Fruit fly (Drosophila melanogaster) whole organism, prepupa: ENCODE measurements around the gene HSPBAP1.

ENCODE experiments used
- CG10669 ChIP-seq: fragments of 200-800 bp; sonication (Bioruptor generic); optimal IDR thresholded peaks from 3 replicates; lab custom pipeline; 2018; ENCODE audit warnings: missing biosample characterization, mild to moderate bottlenecking, missing genetic modification characterization, moderate library complexity
- CG11762 ChIP-seq: fragments of 200-800 bp; sonication (Bioruptor generic); optimal IDR thresholded peaks from 3 replicates; lab custom pipeline; 2016; ENCODE audit warnings: missing biosample characterization, missing genetic modification characterization; ENCODE audit not compliant: insufficient read depth
- CG15336 ChIP-seq: fragments of 200-800 bp; sonication (Bioruptor generic); IDR thresholded peaks from 2 replicates; pipeline ENCODE4 v1.3.6; 2022; ENCODE audit warnings: missing biosample characterization, missing genetic modification characterization
- CG1621 ChIP-seq: fragments of 200-800 bp; sonication (Bioruptor generic); optimal IDR thresholded peaks from 3 replicates; lab custom pipeline; 2018; ENCODE audit warnings: missing biosample characterization, mild to moderate bottlenecking, missing genetic modification characterization
- CG3032 ChIP-seq: fragments of 200-800 bp; optimal IDR thresholded peaks from 2 replicates; lab custom pipeline; 2019; ENCODE audit warnings: missing biosample characterization, mild to moderate bottlenecking, missing genetic modification characterization, moderate library complexity
- CG32006 ChIP-seq: fragments of 200-800 bp; sonication (Bioruptor generic); optimal IDR thresholded peaks from 3 replicates; lab custom pipeline; 2017; ENCODE audit warnings: missing biosample characterization, mild to moderate bottlenecking, missing genetic modification characterization
- CG3919 ChIP-seq: fragments of 200-800 bp; sonication (Bioruptor generic); optimal IDR thresholded peaks from 3 replicates; lab custom pipeline; 2016; ENCODE audit warnings: missing biosample characterization, missing genetic modification characterization
- CG4318 ChIP-seq: fragments of 200-800 bp; sonication (Bioruptor generic); optimal IDR thresholded peaks from 3 replicates; lab custom pipeline; 2017; ENCODE audit warnings: missing biosample characterization, mild to moderate bottlenecking, missing genetic modification characterization
- CG6163 ChIP-seq: fragments of 200-800 bp; sonication (Bioruptor generic); IDR thresholded peaks from 3 replicates; pipeline ENCODE4 v1.3.6; 2022; ENCODE audit warnings: missing biosample characterization, missing genetic modification characterization
- CG6276 ChIP-seq: fragments of 200-800 bp; sonication (Bioruptor generic); optimal IDR thresholded peaks from 2 replicates; lab custom pipeline; 2017; ENCODE audit warnings: missing biosample characterization, mild to moderate bottlenecking, missing genetic modification characterization
- CG6854 ChIP-seq: fragments of 200-800 bp; sonication (Bioruptor generic); optimal IDR thresholded peaks from 2 replicates; lab custom pipeline; 2017; ENCODE audit warnings: missing biosample characterization, mild to moderate bottlenecking, missing genetic modification characterization
- CG8119 ChIP-seq: fragments of 200-800 bp; sonication (Bioruptor generic); IDR thresholded peaks from 3 replicates; pipeline ENCODE4 v1.3.6; 2022; ENCODE audit warnings: missing biosample characterization, missing genetic modification characterization
- CG8319 ChIP-seq: fragments of 200-800 bp; sonication (Bioruptor generic); optimal IDR thresholded peaks from 3 replicates; lab custom pipeline; 2016; ENCODE audit warnings: missing biosample characterization, missing genetic modification characterization
- CG8632 ChIP-seq: fragments of 200-800 bp; sonication (Bioruptor generic); optimal IDR thresholded peaks from 3 replicates; lab custom pipeline; 2016; ENCODE audit warnings: missing biosample characterization, missing genetic modification characterization
- Eip75B ChIP-seq: fragments of 200-800 bp; sonication (Bioruptor generic); optimal IDR thresholded peaks from 3 replicates; lab custom pipeline; 2016; ENCODE audit warnings: missing biosample characterization, missing genetic modification characterization
- Eip78C ChIP-seq: fragments of 200-800 bp; sonication (Bioruptor generic); peaks from one replicate; lab custom pipeline; 2016; ENCODE audit warnings: missing biosample characterization, missing genetic modification characterization
- Eip93F ChIP-seq: fragments of 200-800 bp; sonication (Bioruptor generic); optimal IDR thresholded peaks from 2 replicates; lab custom pipeline; 2016; ENCODE audit warnings: missing biosample characterization, mild to moderate bottlenecking, missing genetic modification characterization
- Ets21C ChIP-seq: fragments of 200-800 bp; sonication (Bioruptor generic); optimal IDR thresholded peaks from 3 replicates; lab custom pipeline; 2016; ENCODE audit warnings: missing biosample characterization, missing genetic modification characterization
- Ets96B ChIP-seq: fragments of 200-800 bp; optimal IDR thresholded peaks from 2 replicates; lab custom pipeline; 2019; ENCODE audit warnings: missing biosample characterization, mild to moderate bottlenecking, missing genetic modification characterization, moderate library complexity
- Gug ChIP-seq: fragments of 200-800 bp; sonication (Bioruptor generic); IDR thresholded peaks from 2 replicates; pipeline ENCODE4 v1.3.6; 2022; ENCODE audit warnings: missing biosample characterization, missing genetic modification characterization
- Hr39 ChIP-seq: fragments of 200-800 bp; sonication (Bioruptor generic); optimal IDR thresholded peaks from 2 replicates; lab custom pipeline; 2016; ENCODE audit warnings: missing biosample characterization, missing genetic modification characterization
- Hr4 ChIP-seq: fragments of 200-800 bp; sonication (Bioruptor generic); optimal IDR thresholded peaks from 3 replicates; lab custom pipeline; 2016; ENCODE audit warnings: missing biosample characterization, missing genetic modification characterization
- Lpt ChIP-seq: fragments of 200-800 bp; sonication (Bioruptor generic); optimal IDR thresholded peaks from 3 replicates; lab custom pipeline; 2016; ENCODE audit warnings: missing biosample characterization, missing genetic modification characterization
- Met ChIP-seq: fragments of 200-800 bp; sonication (Bioruptor generic); optimal IDR thresholded peaks from 3 replicates; lab custom pipeline; 2016; ENCODE audit warnings: missing biosample characterization, missing genetic modification characterization
- OdsH ChIP-seq: fragments of 200-800 bp; sonication (Bioruptor generic); optimal IDR thresholded peaks from 3 replicates; lab custom pipeline; 2016; ENCODE audit warnings: missing biosample characterization, missing genetic modification characterization
- Smox ChIP-seq: fragments of 200-800 bp; sonication (Bioruptor generic); optimal IDR thresholded peaks from 3 replicates; lab custom pipeline; 2016; ENCODE audit warnings: missing biosample characterization, missing genetic modification characterization
- achi ChIP-seq: fragments of 200-800 bp; sonication (Bioruptor generic); optimal IDR thresholded peaks from 3 replicates; lab custom pipeline; 2016; ENCODE audit warnings: missing biosample characterization, missing genetic modification characterization
- acj6 ChIP-seq: fragments of 200-800 bp; sonication (Bioruptor generic); optimal IDR thresholded peaks from 3 replicates; lab custom pipeline; 2016; ENCODE audit warnings: missing biosample characterization, missing genetic modification characterization
- cyc ChIP-seq: fragments of 200-800 bp; sonication (Bioruptor generic); optimal IDR thresholded peaks from 3 replicates; lab custom pipeline; 2016; ENCODE audit warnings: missing biosample characterization, missing genetic modification characterization
- dac ChIP-seq: fragments of 200-800 bp; sonication (Bioruptor generic); optimal IDR thresholded peaks from 2 replicates; lab custom pipeline; 2017; ENCODE audit warnings: missing biosample characterization, mild to moderate bottlenecking, missing genetic modification characterization
- eg ChIP-seq: fragments of 200-800 bp; sonication (Bioruptor generic); IDR thresholded peaks from 3 replicates; pipeline ENCODE4 v1.3.6; 2022; ENCODE audit warnings: missing biosample characterization, missing genetic modification characterization
- esn ChIP-seq: fragments of 200-800 bp; sonication (Bioruptor generic); optimal IDR thresholded peaks from 2 replicates; lab custom pipeline; 2016; ENCODE audit warnings: missing biosample characterization, mild to moderate bottlenecking, missing genetic modification characterization, moderate library complexity
- fd59A ChIP-seq: fragments of 200-800 bp; sonication (Bioruptor generic); optimal IDR thresholded peaks from 2 replicates; lab custom pipeline; 2017; ENCODE audit warnings: missing biosample characterization, mild to moderate bottlenecking, missing genetic modification characterization, missing genetic modification reagents
- fd85E ChIP-seq: fragments of 200-800 bp; sonication (Bioruptor generic); optimal IDR thresholded peaks from 3 replicates; lab custom pipeline; 2016; ENCODE audit warnings: missing biosample characterization, missing genetic modification characterization
- lz ChIP-seq: fragments of 200-800 bp; sonication (Bioruptor generic); optimal IDR thresholded peaks from 3 replicates; lab custom pipeline; 2016; ENCODE audit warnings: missing biosample characterization, missing genetic modification characterization
- net ChIP-seq: fragments of 200-800 bp; sonication (Bioruptor generic); optimal IDR thresholded peaks from 3 replicates; lab custom pipeline; 2016; ENCODE audit warnings: missing biosample characterization, missing genetic modification characterization
- pdm3 ChIP-seq: fragments of 200-800 bp; sonication (Bioruptor generic); optimal IDR thresholded peaks from 3 replicates; lab custom pipeline; 2016; ENCODE audit warnings: missing biosample characterization, missing genetic modification characterization
- salr ChIP-seq, 2 experiments: fragments of 200-800 bp; sonication (Bioruptor generic); optimal IDR thresholded peaks; 3 replicates each; lab custom pipeline; 2016 to 2018; ENCODE audit warnings: missing biosample characterization in 2 of 2, missing genetic modification characterization in 2 of 2, mild to moderate bottlenecking in 1 of 2
- spab ChIP-seq: fragments of 200-800 bp; sonication (Bioruptor generic); optimal IDR thresholded peaks from 2 replicates; lab custom pipeline; 2017; ENCODE audit warnings: missing biosample characterization, mild to moderate bottlenecking, missing genetic modification characterization, missing genetic modification reagents
- ss ChIP-seq, 2 experiments: fragments of 200-800 bp; sonication (Bioruptor generic); optimal IDR thresholded peaks; 2 replicates in 1 of 2; 3 replicates in 1 of 2; lab custom pipeline; 2017 to 2018; ENCODE audit warnings: mild to moderate bottlenecking in 2 of 2, missing biosample characterization in 2 of 2, missing genetic modification characterization in 2 of 2, moderate library complexity in 1 of 2
- svp ChIP-seq: fragments of 200-800 bp; sonication (Bioruptor generic); peaks from one replicate; lab custom pipeline; 2016; ENCODE audit warnings: missing biosample characterization, missing genetic modification characterization
- topi ChIP-seq: fragments of 200-800 bp; sonication (Bioruptor generic); optimal IDR thresholded peaks from 3 replicates; lab custom pipeline; 2016; ENCODE audit warnings: missing biosample characterization, missing genetic modification characterization
- vri ChIP-seq: fragments of 200-800 bp; sonication (Bioruptor generic); optimal IDR thresholded peaks from 3 replicates; lab custom pipeline; 2016; ENCODE audit warnings: missing biosample characterization, mild to moderate bottlenecking, missing genetic modification characterization

HSPBAP1 gene

DNA sequence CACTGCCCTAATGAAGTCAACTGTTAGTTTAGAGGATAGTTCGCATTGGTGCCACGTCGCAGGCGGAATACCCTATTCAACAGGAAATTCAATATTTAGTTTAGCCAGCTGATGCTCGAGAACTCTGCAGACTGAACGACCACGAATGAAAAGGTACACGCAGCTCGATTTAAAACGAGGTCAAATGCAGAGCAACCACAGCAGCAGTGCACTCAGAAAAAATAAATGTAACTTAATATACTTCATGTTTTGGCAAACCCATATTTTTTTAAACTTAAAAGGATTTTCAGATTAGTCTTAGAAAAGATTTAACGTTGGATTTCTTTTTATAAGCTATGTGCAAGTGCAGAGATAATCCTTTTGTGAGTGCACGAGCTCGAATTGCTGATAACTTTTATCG is 39.9 kb upstream of the HSPBAP1 start:
- TF ChIP-seq Lpt (GFP tag; lab: Kevin White, UChicago) (peak; percentile 1), Smox (peak; percentile 2), Hr39 (GFP tag; lab: Kevin White, UChicago) (no peak), fd59A (GFP tag; lab: Kevin White, UChicago) (no peak), esn (GFP tag; lab: Kevin White, UChicago) (no peak), Eip75B (peak; percentile 40), salr (GFP tag; optimal IDR thresholded peaks at IDR 0.05; lab: Kevin White, UChicago) (peak in 1 of 2 experiments; percentile 25), CG3919 (GFP tag; lab: Kevin White, UChicago) (peak; percentile 26), CG15336 (peak; percentile 64), dac (peak; percentile 10), CG1621 (tag; lab: Kevin White, UChicago) (no peak), CG32006 (GFP tag; lab: Kevin White, UChicago) (peak; percentile 58), CG6163 (GFP tag; lab: Robert Waterston, UW) (peak; percentile 75), eg (GFP tag; lab: Robert Waterston, UW) (peak; percentile 69; the same call in 2 of the 3 replicates), Ets96B (peak; percentile 40), Hr4 (peak; percentile 37), ss (GFP tag; optimal IDR thresholded peaks at IDR 0.05; lab: Kevin White, UChicago) (no peak), CG3032 (tag; lab: Kevin White, UChicago) (no peak), Met (no peak), CG10669 (GFP tag; lab: Kevin White, UChicago) (peak; percentile 34), lz (GFP tag; lab: Kevin White, UChicago) (peak; percentile 10), CG11762 (peak; percentile 11), pdm3 (GFP tag; lab: Kevin White, UChicago) (peak; percentile 35), acj6 (GFP tag; lab: Kevin White, UChicago) (peak; percentile 16), topi (GFP tag; lab: Kevin White, UChicago) (no peak), net (no peak), CG8119 (GFP tag; lab: Robert Waterston, UW) (peak; percentile 35; the same call in 1 of the 3 replicates), CG6276 (peak; percentile 57), achi (peak; percentile 42), Gug (no peak), Eip78C (GFP tag; lab: Kevin White, UChicago) (peak; percentile 69), OdsH (peak; percentile 46), svp (GFP tag; lab: Kevin White, UChicago) (peak; percentile 62), vri (no peak), CG8632 (GFP tag; lab: Kevin White, UChicago) (peak; percentile 10)

DNA sequence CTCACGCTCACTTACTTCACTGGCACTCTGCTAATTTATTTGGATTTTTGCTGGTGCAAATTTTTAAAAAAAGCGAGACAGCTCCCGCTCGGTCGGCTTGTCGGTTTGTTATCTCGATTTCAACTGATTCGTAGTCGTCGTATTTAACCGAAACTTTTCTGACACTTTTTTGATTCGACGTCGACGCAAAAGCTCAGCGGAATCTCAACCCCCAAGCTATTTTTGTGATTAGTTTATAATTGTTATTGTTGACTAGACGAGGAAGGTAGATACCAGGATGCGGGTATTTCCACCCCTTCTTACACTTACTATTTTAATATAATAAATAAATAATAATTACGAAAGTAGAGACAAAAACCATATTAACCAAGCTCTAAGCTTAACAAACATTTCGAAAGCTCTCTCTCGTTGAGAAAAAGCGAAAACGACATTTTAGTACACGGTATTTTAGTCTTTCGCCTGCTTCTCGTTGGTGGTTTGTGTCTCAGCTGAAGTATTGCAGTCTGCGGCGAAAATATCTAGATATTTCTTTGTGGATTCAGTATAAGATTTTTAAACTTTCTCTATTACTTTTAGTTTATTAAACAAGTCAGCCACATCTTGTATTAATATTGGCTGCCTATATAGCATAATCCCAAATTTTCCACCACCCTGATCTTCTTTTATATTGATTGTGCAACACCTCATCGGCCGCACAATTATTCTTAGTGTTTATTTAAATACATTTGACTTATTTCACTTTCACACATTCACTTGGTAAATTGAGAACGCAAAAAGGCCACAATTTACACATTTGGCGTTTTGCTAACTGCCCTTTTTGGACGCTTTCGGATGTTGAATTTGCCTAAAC is 38.1 kb upstream of the HSPBAP1 start, which contains the start of gene tau:
tau (minus strand) TSS at position 311 of the 850 bp plus-strand sequence.
- TF ChIP-seq CG6854 (GFP tag; lab: Kevin White, UChicago): no peak
- TF ChIP-seq fd85E (GFP tag; lab: Kevin White, UChicago): no peak
- no peak for TF ChIP-seq CG8319 (GFP tag; lab: Kevin White, UChicago)
- no peak for TF ChIP-seq spab (GFP tag; lab: Kevin White, UChicago)
- TF ChIP-seq Hr4: no peak
- TF ChIP-seq Smox: no peak
- TF ChIP-seq cyc: no peak
- TF ChIP-seq svp (GFP tag; lab: Kevin White, UChicago): no peak
- TF ChIP-seq CG3032 (tag; lab: Kevin White, UChicago): no peak
- TF ChIP-seq Eip93F (GFP tag; lab: Kevin White, UChicago): no peak
- no peak for TF ChIP-seq pdm3 (GFP tag; lab: Kevin White, UChicago)
- no peak for TF ChIP-seq CG8632 (GFP tag; lab: Kevin White, UChicago)
- TF ChIP-seq acj6 (GFP tag; lab: Kevin White, UChicago): no peak
- no peak for TF ChIP-seq achi
- no peak for TF ChIP-seq Gug
- TF ChIP-seq lz (GFP tag; lab: Kevin White, UChicago): no peak
- TF ChIP-seq Ets21C: no peak
- no peak for TF ChIP-seq Eip75B
- no peak for TF ChIP-seq CG4318
- TF ChIP-seq, all 60 proteins: peak for 0
